Worm (Caenorhabditis elegans) whole organism, young adult: ENCODE data around the gene ruvb-1.

Source experiments
- B0336.3 ChIP-seq: fragments of 200-800 bp; sonication (Bioruptor generic); IDR thresholded peaks from 2 replicates; pipeline ENCODE4 v1.3.6; 2022; ENCODE audit warnings: missing genetic modification characterization, missing compliant biosample characterization
- C17E4.6 ChIP-seq: fragments of 200-800 bp; sonication (Bioruptor generic); IDR thresholded peaks from 2 replicates; pipeline ENCODE4 v1.3.6; 2022; ENCODE audit warnings: missing genetic modification reagents, missing genetic modification characterization, missing compliant biosample characterization
- F10E7.11 ChIP-seq: sonication (generic microtip); optimal IDR thresholded peaks from 2 replicates; lab custom pipeline; 2017; ENCODE audit warnings: mild to moderate bottlenecking, missing genetic modification characterization, moderate library complexity, missing compliant biosample characterization
- F22D6.2 ChIP-seq: sonication (generic microtip); optimal IDR thresholded peaks from 2 replicates; lab custom pipeline; 2016; ENCODE audit warnings: mild to moderate bottlenecking, missing genetic modification characterization, missing compliant biosample characterization
- F23B12.7 ChIP-seq: sonication (generic microtip); optimal IDR thresholded peaks from 2 replicates; lab custom pipeline; 2017; ENCODE audit warnings: missing genetic modification characterization, mild to moderate bottlenecking, missing compliant biosample characterization, antibody characterized with exemption, moderate library complexity; ENCODE audit not compliant: insufficient read depth
- F33H1.4 ChIP-seq: fragments of 200-800 bp; sonication (Bioruptor generic); IDR thresholded peaks from 2 replicates; pipeline ENCODE4 v1.3.6; 2022; ENCODE audit warnings: missing genetic modification reagents, missing genetic modification characterization, missing compliant biosample characterization
- F49E8.2 ChIP-seq: sonication (generic microtip); optimal IDR thresholded peaks from 3 replicates; lab custom pipeline; 2017; ENCODE audit warnings: missing genetic modification characterization, mild to moderate bottlenecking, missing compliant biosample characterization, antibody characterized with exemption, moderate library complexity; ENCODE audit not compliant: insufficient read depth
- F57A8.1 ChIP-seq: fragments of 200-800 bp; sonication (Bioruptor generic); optimal IDR thresholded peaks from 2 replicates; lab custom pipeline; 2018; ENCODE audit warnings: mild to moderate bottlenecking, missing genetic modification characterization, moderate library complexity, missing compliant biosample characterization
- F57C9.4 ChIP-seq: sonication (generic microtip); optimal IDR thresholded peaks from 2 replicates; lab custom pipeline; 2017; ENCODE audit warnings: mild to moderate bottlenecking, missing genetic modification characterization, missing compliant biosample characterization
- K11D2.4 ChIP-seq: fragments of 200-800 bp; sonication (Bioruptor generic); IDR thresholded peaks from 2 replicates; pipeline ENCODE4 v1.3.6; 2022; ENCODE audit warnings: missing genetic modification reagents, missing genetic modification characterization, missing compliant biosample characterization
- Y56A3A.18 ChIP-seq: fragments of 200-800 bp; sonication (Bioruptor generic); IDR thresholded peaks from 2 replicates; pipeline ENCODE4 v1.3.6; 2022; ENCODE audit warnings: missing genetic modification reagents, missing genetic modification characterization, missing compliant biosample characterization
- Y79H2A.3 ChIP-seq: fragments of 200-800 bp; sonication (Bioruptor generic); conservative IDR thresholded peaks from 2 replicates; pipeline ENCODE4 v1.3.6; 2022; ENCODE audit warnings: missing genetic modification reagents, missing genetic modification characterization, missing compliant biosample characterization
- Y95B8A.8 ChIP-seq: fragments of 200-800 bp; sonication (Bioruptor generic); IDR thresholded peaks from 2 replicates; pipeline ENCODE4 v1.3.6; 2022; ENCODE audit warnings: missing genetic modification reagents, missing genetic modification characterization, missing compliant biosample characterization
- ama-1 ChIP-seq, 3 experiments: fragments of 150-350 bp in 1 of 3; sonication (generic microtip) in 2 of 3; optimal IDR thresholded peaks; 2 replicates each; lab custom pipeline; 2014 to 2018; ENCODE audit warnings: missing biosample characterization in 2 of 3, missing genetic modification characterization in 2 of 3, missing genetic modification reagents in 2 of 3
- athp-1 ChIP-seq: sonication (generic microtip); optimal IDR thresholded peaks from 2 replicates; lab custom pipeline; 2017; ENCODE audit warnings: mild to moderate bottlenecking, missing genetic modification characterization, missing compliant biosample characterization
- attf-5 ChIP-seq: fragments of 200-800 bp; sonication (Bioruptor generic); optimal IDR thresholded peaks from 2 replicates; lab custom pipeline; 2018; ENCODE audit warnings: mild to moderate bottlenecking, missing genetic modification characterization, missing compliant biosample characterization
- bed-2 ChIP-seq: fragments of 200-800 bp; sonication (Bioruptor generic); IDR thresholded peaks from 2 replicates; pipeline ENCODE4 v1.3.6; 2022; ENCODE audit warnings: missing genetic modification reagents, missing genetic modification characterization, missing compliant biosample characterization
- cebp-1 ChIP-seq, 2 experiments: fragments of 200-800 bp in 1 of 2; sonication (Bioruptor generic) in 1 of 2; sonication (generic microtip) in 1 of 2; IDR thresholded peaks in 1 of 2; optimal IDR thresholded peaks in 1 of 2; 2 replicates each; pipeline versions ENCODE4 v1.3.6 to Lab custom; 2017 to 2022; ENCODE audit warnings: missing compliant biosample characterization in 2 of 2, missing genetic modification characterization in 2 of 2, mild to moderate bottlenecking in 1 of 2, missing genetic modification reagents in 1 of 2, moderate library complexity in 1 of 2
- ceh-27 ChIP-seq: fragments of 200-800 bp; sonication (Bioruptor generic); optimal IDR thresholded peaks from 2 replicates; lab custom pipeline; 2018; ENCODE audit warnings: mild to moderate bottlenecking, missing genetic modification characterization, moderate library complexity, missing compliant biosample characterization
- dpl-1 ChIP-seq: fragments of 150-350 bp; optimal IDR thresholded peaks from 2 replicates; lab custom pipeline; 2014; ENCODE audit warnings: missing biosample characterization, missing genetic modification reagents, missing genetic modification characterization
- egl-18 ChIP-seq: fragments of 200-800 bp; sonication (Bioruptor generic); IDR thresholded peaks from 2 replicates; pipeline ENCODE4 v1.3.6; 2022; ENCODE audit warnings: missing genetic modification reagents, missing genetic modification characterization, missing compliant biosample characterization
- ekl-4 ChIP-seq: fragments of 200-800 bp; sonication (Bioruptor generic); IDR thresholded peaks from 2 replicates; pipeline ENCODE4 v1.3.6; 2022; ENCODE audit warnings: missing genetic modification reagents, missing genetic modification characterization, missing compliant biosample characterization
- ets-4 ChIP-seq: fragments of 200-800 bp; sonication (Bioruptor generic); optimal IDR thresholded peaks from 2 replicates; lab custom pipeline; 2018; ENCODE audit warnings: mild to moderate bottlenecking, missing genetic modification characterization, missing compliant biosample characterization
- fkh-3 ChIP-seq: sonication (generic microtip); optimal IDR thresholded peaks from 2 replicates; lab custom pipeline; 2016; ENCODE audit warnings: mild to moderate bottlenecking, missing genetic modification characterization, missing compliant biosample characterization
- him-1 ChIP-seq: sonication (generic microtip); optimal IDR thresholded peaks from 2 replicates; lab custom pipeline; 2016; ENCODE audit warnings: missing genotype, missing genetic modification reagents, missing genetic modification characterization, missing compliant biosample characterization
- hlh-26 ChIP-seq: fragments of 200-800 bp; sonication (Bioruptor generic); conservative IDR thresholded peaks from 2 replicates; pipeline ENCODE4 v1.3.6; 2022; ENCODE audit warnings: missing genetic modification reagents, missing genetic modification characterization, missing compliant biosample characterization
- hmg-1.2 ChIP-seq: fragments of 200-800 bp; sonication (Bioruptor generic); IDR thresholded peaks from 2 replicates; pipeline ENCODE4 v1.3.6; 2022; ENCODE audit warnings: missing genetic modification reagents, missing genetic modification characterization, missing compliant biosample characterization
- hmg-20 ChIP-seq: fragments of 200-800 bp; sonication (Bioruptor generic); IDR thresholded peaks from 2 replicates; pipeline ENCODE4 v1.3.6; 2022; ENCODE audit warnings: missing genetic modification reagents, missing genetic modification characterization, missing compliant biosample characterization
- hrde-1 ChIP-seq: sonication (generic microtip); optimal IDR thresholded peaks from 2 replicates; lab custom pipeline; 2016; ENCODE audit warnings: missing genetic modification characterization, mild to moderate bottlenecking, missing compliant biosample characterization, moderate library complexity, missing genotype, missing genetic modification reagents, borderline replicate concordance
- hsf-1 ChIP-seq: fragments of 200-800 bp; sonication (Bioruptor generic); IDR thresholded peaks from 2 replicates; pipeline ENCODE4 v1.3.6; 2022; ENCODE audit warnings: missing genetic modification reagents, missing genetic modification characterization, missing compliant biosample characterization
- lin-35 ChIP-seq, 3 experiments: fragments of 150-350 bp in 2 of 3; sonication (generic microtip) in 1 of 3; optimal IDR thresholded peaks; 2 replicates each; lab custom pipeline; 2014 to 2018; ENCODE audit warnings: missing biosample characterization in 3 of 3, missing genetic modification characterization in 3 of 3, missing genetic modification reagents in 3 of 3
- lsl-1 ChIP-seq: fragments of 200-800 bp; sonication (Bioruptor generic); optimal IDR thresholded peaks from 2 replicates; lab custom pipeline; 2018; ENCODE audit warnings: mild to moderate bottlenecking, missing genetic modification characterization, moderate library complexity, missing compliant biosample characterization
- lsy-27 ChIP-seq: sonication (generic microtip); optimal IDR thresholded peaks from 2 replicates; lab custom pipeline; 2017; ENCODE audit warnings: missing genetic modification characterization, mild to moderate bottlenecking, missing compliant biosample characterization, antibody characterized with exemption, missing genotype, borderline replicate concordance; ENCODE audit not compliant: insufficient read depth
- madf-8 ChIP-seq: fragments of 200-800 bp; sonication (Bioruptor generic); conservative IDR thresholded peaks from 2 replicates; pipeline ENCODE4 v1.3.6; 2022; ENCODE audit warnings: missing genetic modification reagents, missing genetic modification characterization, missing compliant biosample characterization
- mcd-1 ChIP-seq: fragments of 200-800 bp; sonication (Bioruptor generic); IDR thresholded peaks from 2 replicates; pipeline ENCODE4 v1.3.6; 2022; ENCODE audit warnings: missing genetic modification reagents, missing genetic modification characterization, missing compliant biosample characterization
- mes-4 ChIP-seq: sonication (generic microtip); optimal IDR thresholded peaks from 2 replicates; lab custom pipeline; 2016; ENCODE audit warnings: missing genotype, missing genetic modification characterization, missing compliant biosample characterization
- nhr-120 ChIP-seq: fragments of 200-800 bp; sonication (Bioruptor generic); IDR thresholded peaks from 2 replicates; pipeline ENCODE4 v1.3.6; 2022; ENCODE audit warnings: missing genetic modification characterization, missing compliant biosample characterization
- nhr-27 ChIP-seq: fragments of 200-800 bp; sonication (Bioruptor generic); optimal IDR thresholded peaks from 2 replicates; lab custom pipeline; 2018; ENCODE audit warnings: mild to moderate bottlenecking, missing genetic modification characterization, moderate library complexity, missing compliant biosample characterization
- nhr-80 ChIP-seq: sonication (generic microtip); optimal IDR thresholded peaks from 2 replicates; lab custom pipeline; 2016; ENCODE audit warnings: missing genetic modification characterization, missing compliant biosample characterization
- rpc-1 ChIP-seq, 2 experiments: fragments of 150-350 bp in 1 of 2; sonication (generic microtip) in 1 of 2; optimal IDR thresholded peaks; 2 replicates each; lab custom pipeline; 2014 to 2018; ENCODE audit warnings: missing biosample characterization in 1 of 2, missing genetic modification characterization in 1 of 2, missing genetic modification reagents in 1 of 2, missing genotype in 1 of 2
- snpc-1.1 ChIP-seq: sonication (generic microtip); optimal IDR thresholded peaks from 2 replicates; lab custom pipeline; 2017; ENCODE audit warnings: missing genetic modification characterization, mild to moderate bottlenecking, missing compliant biosample characterization, antibody characterized with exemption, moderate library complexity, missing genotype, missing genetic modification reagents; ENCODE audit not compliant: insufficient read depth
- snpc-4 ChIP-seq, 5 experiments: fragments of 150-350 bp in 1 of 5; sonication (generic microtip) in 4 of 5; optimal IDR thresholded peaks; 2 replicates each; lab custom pipeline; 2014 to 2018; ENCODE audit warnings: missing genetic modification characterization in 5 of 5, missing biosample characterization in 3 of 5, antibody characterized with exemption in 2 of 5, mild to moderate bottlenecking in 2 of 5, missing compliant biosample characterization in 2 of 5, missing genotype in 2 of 5, moderate library complexity in 2 of 5, missing genetic modification reagents in 1 of 5
- sptf-2 ChIP-seq: fragments of 200-800 bp; sonication (Bioruptor generic); optimal IDR thresholded peaks from 2 replicates; lab custom pipeline; 2018; ENCODE audit warnings: mild to moderate bottlenecking, missing genetic modification characterization, missing compliant biosample characterization
- ztf-22 ChIP-seq: fragments of 200-800 bp; sonication (Bioruptor generic); optimal IDR thresholded peaks from 2 replicates; lab custom pipeline; 2018; ENCODE audit warnings: mild to moderate bottlenecking, missing genetic modification characterization, moderate library complexity, missing compliant biosample characterization

Gene ruvb-1

DNA sequence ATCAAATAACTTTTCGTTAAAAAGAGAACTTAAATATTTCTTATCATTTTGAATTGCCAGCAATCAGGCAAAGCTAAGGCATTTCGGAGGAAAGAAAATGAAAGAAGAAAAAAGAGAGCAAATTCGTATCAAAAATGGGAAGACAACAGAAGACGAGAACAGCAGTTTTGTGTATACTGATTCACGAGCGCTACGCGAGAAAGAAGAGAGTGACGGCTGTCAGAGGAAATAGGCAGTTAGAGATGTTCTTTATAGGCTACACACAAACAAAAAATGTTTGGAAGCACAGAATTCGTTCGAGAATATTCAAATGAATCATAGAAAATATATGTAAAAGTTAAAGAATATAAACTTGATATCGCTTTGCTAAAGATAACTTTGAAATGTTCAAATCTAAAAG lies 4.2 kb upstream of the ruvb-1 start:
- no peak for TF ChIP-seq lin-35 (GFP tag; optimal IDR thresholded peaks at IDR 0.05; lab: Kevin White, UChicago)
- TF ChIP-seq attf-5 (GFP tag; lab: Kevin White, UChicago), result peak; percentile 10
- peak; percentile 65 for TF ChIP-seq nhr-80 (tag; lab: Kevin White, UChicago)
- TF ChIP-seq hmg-1.2, result peak; percentile 48; the same call in 1 of the 2 replicates
- TF ChIP-seq F10E7.11 (tag; lab: Kevin White, UChicago), result no peak
- TF ChIP-seq cebp-1 (GFP tag; IDR thresholded peaks at IDR 0.05; lab: Robert Waterston, UW), result no peak
- peak; percentile 35 for TF ChIP-seq cebp-1 (tag; optimal IDR thresholded peaks at IDR 0.05; lab: Kevin White, UChicago)
- peak; percentile 14 for TF ChIP-seq ama-1 (optimal IDR thresholded peaks at IDR 0.05; lab: Kevin White, UChicago)
- TF ChIP-seq ama-1 (GFP tag; optimal IDR thresholded peaks at IDR 0.05; lab: Kevin White, UChicago), result no peak
- TF ChIP-seq K11D2.4 (GFP tag; lab: Robert Waterston, UW), result no peak
- no peak for TF ChIP-seq F49E8.2 (tag; lab: Kevin White, UChicago)
- TF ChIP-seq nhr-27 (tag; lab: Kevin White, UChicago), result no peak

DNA sequence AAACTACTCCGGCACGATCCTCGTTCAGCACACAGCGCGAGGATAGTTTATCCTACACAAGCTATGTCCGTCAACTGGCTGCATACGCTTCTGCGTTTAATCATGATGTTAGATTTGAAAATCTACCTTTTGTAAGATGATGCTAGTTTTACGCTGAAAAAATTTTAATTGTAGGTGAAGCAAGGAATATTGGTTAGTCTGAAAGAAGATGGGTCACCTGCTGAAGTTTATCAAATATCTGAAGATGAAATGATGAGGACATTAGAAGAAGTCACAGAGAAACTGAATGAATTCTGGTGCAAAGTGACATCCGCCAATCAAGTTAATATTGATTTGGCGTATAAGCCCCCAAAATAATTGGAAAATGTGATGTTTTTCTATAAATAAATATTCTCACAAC lies 2.9 kb upstream of the ruvb-1 start:
- no peak for TF ChIP-seq F57A8.1 (GFP tag; lab: Kevin White, UChicago)
- 0 out of 2 replicates have a peak, but pooled peaks have one; percentile 8 for TF ChIP-seq ekl-4
- no peak for TF ChIP-seq him-1 (tag; lab: Kevin White, UChicago)
- no peak for TF ChIP-seq F22D6.2
- TF ChIP-seq F33H1.4 (GFP tag; lab: Robert Waterston, UW), result no peak
- no peak for TF ChIP-seq nhr-120 (GFP tag; lab: Robert Waterston, UW)
- TF ChIP-seq Y95B8A.8 (GFP tag; lab: Robert Waterston, UW), result no peak
- no peak for TF ChIP-seq snpc-1.1 (tag; lab: Kevin White, UChicago)
- TF ChIP-seq Y56A3A.18 (GFP tag; lab: Robert Waterston, UW), result peak; percentile 41; the same call in 1 of the 2 replicates
- TF ChIP-seq mcd-1 (GFP tag; lab: Robert Waterston, UW), result no peak
- no peak for TF ChIP-seq hlh-26
- TF ChIP-seq athp-1 (tag; lab: Kevin White, UChicago), result no peak
- 0 out of 2 replicates have a peak, but pooled peaks have one; percentile 19 for TF ChIP-seq B0336.3 (GFP tag; lab: Robert Waterston, UW)
- TF ChIP-seq C17E4.6 (GFP tag; lab: Robert Waterston, UW), result no peak
- peak; percentile 41; the same call in 1 of the 2 replicates for TF ChIP-seq hsf-1 (GFP tag; lab: Robert Waterston, UW)
- TF ChIP-seq lsl-1, result no peak
- no peak for TF ChIP-seq madf-8 (GFP tag; lab: Robert Waterston, UW)
- TF ChIP-seq bed-2 (GFP tag; lab: Robert Waterston, UW), result no peak
- TF ChIP-seq ztf-22 (GFP tag; lab: Kevin White, UChicago), result no peak
- TF ChIP-seq hmg-20, result no peak
- TF ChIP-seq fkh-3, result no peak
- no peak for TF ChIP-seq ama-1 (optimal IDR thresholded peaks at IDR 0.05; lab: Kevin White, UChicago)
- no peak for TF ChIP-seq ama-1 (GFP tag; optimal IDR thresholded peaks at IDR 0.05; lab: Kevin White, UChicago)
- no peak for TF ChIP-seq snpc-4 (GFP tag; optimal IDR thresholded peaks at IDR 0.05; lab: Kevin White, UChicago)
- no peak for TF ChIP-seq snpc-4 (tag; optimal IDR thresholded peaks at IDR 0.05; lab: Kevin White, UChicago)
- no peak for TF ChIP-seq sptf-2
- TF ChIP-seq F57C9.4, result no peak
- no peak for TF ChIP-seq egl-18 (GFP tag; lab: Robert Waterston, UW)
- no peak for TF ChIP-seq mes-4 (tag; lab: Kevin White, UChicago)
- TF ChIP-seq F23B12.7, result no peak
- TF ChIP-seq hrde-1, result no peak
- 0 out of 2 replicates have a peak, but pooled peaks have one; percentile 25 for TF ChIP-seq Y79H2A.3 (GFP tag; lab: Robert Waterston, UW)
- TF ChIP-seq lsy-27 (tag; lab: Kevin White, UChicago), result no peak
- TF ChIP-seq dpl-1 (GFP tag; lab: Kevin White, UChicago), result no peak
- no peak for TF ChIP-seq ets-4 (GFP tag; lab: Kevin White, UChicago)
- no peak for TF ChIP-seq rpc-1 (optimal IDR thresholded peaks at IDR 0.05; lab: Kevin White, UChicago)
- no peak for TF ChIP-seq rpc-1 (tag; optimal IDR thresholded peaks at IDR 0.05; lab: Kevin White, UChicago)
- no peak for TF ChIP-seq ceh-27 (GFP tag; lab: Kevin White, UChicago)
